Worm (Caenorhabditis elegans): ENCODE measurements around the gene mpk-1.

Gene mpk-1

ce11 chrIII:4196301-4196987, 31.5 kb downstream of the mpk-1 start:
- TF ChIP-seq egl-27 (tag; optimal IDR thresholded peaks at IDR 0.05) (no peak), pqm-1 (tag; optimal IDR thresholded peaks at IDR 0.05) (no peak), nhr-25 (tag; optimal IDR thresholded peaks at IDR 0.05; ENCODE audit: borderline replicate concordance, insufficient read depth) (no peak), lin-29 (GFP tag; IDR thresholded peaks at IDR 0.05) (no peak), ztf-7 (tag; optimal IDR thresholded peaks at IDR 0.05) (no peak), daf-16 (GFP tag; optimal IDR thresholded peaks at IDR 0.05) (no peak), daf-16 (tag; optimal IDR thresholded peaks at IDR 0.05) (no peak), F26F4.8 (GFP tag; conservative IDR thresholded peaks at IDR 0.05) (no peak), lin-1 (GFP tag; IDR thresholded peaks at IDR 0.05) (no peak), mxl-2 (GFP tag; conservative IDR thresholded peaks at IDR 0.05) (no peak), ceh-44 (GFP tag; IDR thresholded peaks at IDR 0.05) (no peak), vab-7 (GFP tag; IDR thresholded peaks at IDR 0.05) (no peak), daf-19 (GFP tag; conservative IDR thresholded peaks at IDR 0.05) (no peak), tag-97 (GFP tag; IDR thresholded peaks at IDR 0.05) (no peak), R02D3.7 (tag; optimal IDR thresholded peaks at IDR 0.05) (no peak), nhr-102 (tag; optimal IDR thresholded peaks at IDR 0.05) (no peak), madf-5 (GFP tag; IDR thresholded peaks at IDR 0.05) (no peak), spr-3 (GFP tag; optimal IDR thresholded peaks at IDR 0.05) (no peak), cey-2 (tag; optimal IDR thresholded peaks at IDR 0.05; ENCODE audit: borderline replicate concordance, insufficient read depth) (no peak), lin-13 (GFP tag; optimal IDR thresholded peaks at IDR 0.05) (no peak), dmd-6 (GFP tag; IDR thresholded peaks at IDR 0.05) (0 out of 2 replicates have a peak, but pooled peaks have one; percentile 9), nhr-11 (tag; optimal IDR thresholded peaks at IDR 0.05) (no peak), sdz-12 (GFP tag; optimal IDR thresholded peaks at IDR 0.05) (no peak), hif-1 (tag; optimal IDR thresholded peaks at IDR 0.05) (peak in 1 of 2 experiments; percentile 67), php-3 (GFP tag; IDR thresholded peaks at IDR 0.05) (no peak), ceh-62 (tag; optimal IDR thresholded peaks at IDR 0.05) (no peak), snpc-1.2 (GFP tag; IDR thresholded peaks at IDR 0.05) (no peak), T20F7.1 (GFP tag; optimal IDR thresholded peaks at IDR 0.05) (no peak), hlh-11 (tag; optimal IDR thresholded peaks at IDR 0.05) (peak; percentile 25), mdl-1 (tag; optimal IDR thresholded peaks at IDR 0.05) (peak; percentile 80 to 91), nhr-77 (tag; optimal IDR thresholded peaks at IDR 0.05) (no peak), ceh-20 (GFP tag; IDR thresholded peaks at IDR 0.05) (no peak), unc-62 (GFP tag; optimal IDR thresholded peaks at IDR 0.05 in 1 of 2) (no peak), unc-62 (tag; optimal IDR thresholded peaks at IDR 0.05) (no peak), ctbp-1 (GFP tag; IDR thresholded peaks at IDR 0.05) (no peak), attf-4 (tag; optimal IDR thresholded peaks at IDR 0.05) (no peak), nhr-6 (tag; optimal IDR thresholded peaks at IDR 0.05) (peak; percentile 45), dmd-9 (GFP tag; IDR thresholded peaks at IDR 0.05) (no peak), hlh-30 (tag; optimal IDR thresholded peaks at IDR 0.05; ENCODE audit: insufficient read depth) (peak; percentile 95), zfp-3 (GFP tag; conservative IDR thresholded peaks at IDR 0.05) (no peak), aha-1 (tag) (peak; percentile 87), D1046.2 (GFP tag; IDR thresholded peaks at IDR 0.05) (no peak), spr-1 (tag; optimal IDR thresholded peaks at IDR 0.05) (no peak), egl-43 (GFP tag; IDR thresholded peaks at IDR 0.05) (no peak), jun-1 (tag; optimal IDR thresholded peaks at IDR 0.05) (no peak), nhr-237 (tag; optimal IDR thresholded peaks at IDR 0.05) (no peak), dpl-1 (GFP tag; optimal IDR thresholded peaks at IDR 0.05) (peak; percentile 42), tra-1 (GFP tag; IDR thresholded peaks at IDR 0.05) (no peak), mxl-3 (GFP tag; optimal IDR thresholded peaks at IDR 0.05) (peak; percentile 38), ceh-82 (tag; optimal IDR thresholded peaks at IDR 0.05) (no peak), nhr-28 (tag; optimal IDR thresholded peaks at IDR 0.05) (no peak)
